Worm (Caenorhabditis elegans) whole organism, L4 larva: ENCODE measurements around the gene ceh-23.

Source experiments
- F10B5.3 ChIP-seq: sonication (generic microtip); optimal IDR thresholded peaks from 2 replicates; lab custom pipeline; 2016; ENCODE audit warnings: mild to moderate bottlenecking, missing genetic modification characterization, missing compliant biosample characterization
- F26F4.8 ChIP-seq: fragments of 200-800 bp; sonication (Bioruptor generic); conservative IDR thresholded peaks from 2 replicates; pipeline ENCODE4 v1.3.6; 2022; ENCODE audit warnings: missing genetic modification characterization, missing compliant biosample characterization
- F44E2.7 ChIP-seq: fragments of 200-800 bp; sonication (Bioruptor generic); IDR thresholded peaks from 2 replicates; pipeline ENCODE4 v2.1.2; 2022; ENCODE audit warnings: missing genetic modification characterization, missing compliant biosample characterization
- R02D3.7 ChIP-seq: fragments of 150-350 bp; sonication (generic microtip); optimal IDR thresholded peaks from 3 replicates; lab custom pipeline; 2014; ENCODE audit warnings: missing biosample characterization, missing genetic modification characterization
- T20F7.1 ChIP-seq: fragments of 200-800 bp; sonication (Bioruptor generic); optimal IDR thresholded peaks from 2 replicates; lab custom pipeline; 2018; ENCODE audit warnings: mild to moderate bottlenecking, missing genetic modification characterization, missing compliant biosample characterization
- T26A8.4 ChIP-seq: fragments of 200-800 bp; sonication (Bioruptor generic); IDR thresholded peaks from 2 replicates; pipeline ENCODE4 v1.3.6; 2022; ENCODE audit warnings: missing genetic modification characterization, missing compliant biosample characterization
- Y48G9A.11 ChIP-seq: fragments of 200-800 bp; sonication (Bioruptor generic); IDR thresholded peaks from 2 replicates; pipeline ENCODE4 v1.3.6; 2022; ENCODE audit warnings: missing genetic modification reagents, missing genetic modification characterization, missing compliant biosample characterization
- ZK546.5 ChIP-seq, 2 experiments: sonication (generic microtip); optimal IDR thresholded peaks; 2 replicates each; lab custom pipeline; 2017; ENCODE audit warnings: missing biosample characterization in 2 of 2, missing genetic modification characterization in 2 of 2
- aha-1 ChIP-seq: fragments of 150-350 bp; peaks from one replicate; lab custom pipeline; 2014; ENCODE audit warnings: missing biosample characterization, missing genetic modification characterization
- attf-4 ChIP-seq: sonication (generic microtip); optimal IDR thresholded peaks from 3 replicates; lab custom pipeline; 2017; ENCODE audit warnings: missing biosample characterization, missing genetic modification characterization
- ceh-20 ChIP-seq: fragments of 200-800 bp; sonication (Bioruptor generic); IDR thresholded peaks from 2 replicates; pipeline ENCODE4 v1.3.6; 2022; ENCODE audit warnings: missing genetic modification reagents, missing genetic modification characterization, missing compliant biosample characterization
- ceh-28 ChIP-seq: fragments of 150-350 bp; optimal IDR thresholded peaks from 2 replicates; lab custom pipeline; 2014; ENCODE audit warnings: missing biosample characterization, missing genetic modification reagents, missing genetic modification characterization
- ces-1 ChIP-seq: fragments of 150-350 bp; sonication (generic microtip); optimal IDR thresholded peaks from 4 replicates; lab custom pipeline; 2014; ENCODE audit warnings: missing biosample characterization, missing genetic modification reagents, missing genetic modification characterization
- ctbp-1 ChIP-seq: fragments of 200-800 bp; sonication (Bioruptor generic); IDR thresholded peaks from 2 replicates; pipeline ENCODE4 v1.3.6; 2022; ENCODE audit warnings: missing genetic modification reagents, missing genetic modification characterization, missing compliant biosample characterization
- daf-16 ChIP-seq, 3 experiments: sonication (generic microtip); optimal IDR thresholded peaks; 2 replicates each; lab custom pipeline; 2016 to 2017; ENCODE audit warnings: missing genetic modification characterization in 3 of 3, missing genetic modification reagents in 3 of 3, mild to moderate bottlenecking in 2 of 3, missing compliant biosample characterization in 2 of 3, missing biosample characterization in 1 of 3, moderate library complexity in 1 of 3
- daf-19 ChIP-seq: fragments of 200-800 bp; sonication (Bioruptor generic); conservative IDR thresholded peaks from 2 replicates; pipeline ENCODE4 v1.3.6; 2022; ENCODE audit warnings: missing genetic modification characterization, missing compliant biosample characterization
- dpl-1 ChIP-seq: fragments of 150-350 bp; optimal IDR thresholded peaks from 2 replicates; lab custom pipeline; 2014; ENCODE audit warnings: missing biosample characterization, missing genetic modification reagents, missing genetic modification characterization
- hlh-11 ChIP-seq: fragments of 200-800 bp; sonication (Bioruptor generic); optimal IDR thresholded peaks from 2 replicates; lab custom pipeline; 2018; ENCODE audit warnings: mild to moderate bottlenecking, missing genetic modification characterization, missing compliant biosample characterization
- hlh-30 ChIP-seq: sonication (generic microtip); optimal IDR thresholded peaks from 2 replicates; lab custom pipeline; 2017; ENCODE audit warnings: antibody characterized with exemption, mild to moderate bottlenecking, missing genetic modification characterization, missing compliant biosample characterization; ENCODE audit not compliant: insufficient read depth
- lin-1 ChIP-seq: fragments of 200-800 bp; sonication (Bioruptor generic); IDR thresholded peaks from 2 replicates; pipeline ENCODE4 v1.3.6; 2022; ENCODE audit warnings: missing genetic modification reagents, missing genetic modification characterization, missing compliant biosample characterization
- mdl-1 ChIP-seq, 2 experiments: fragments of 150-350 bp in 1 of 2; sonication (generic microtip) in 1 of 2; optimal IDR thresholded peaks; 2 replicates each; lab custom pipeline; 2014 to 2017; ENCODE audit warnings: missing biosample characterization in 2 of 2, missing genetic modification characterization in 2 of 2
- mdt-29 ChIP-seq: fragments of 200-800 bp; sonication (Bioruptor generic); IDR thresholded peaks from 2 replicates; pipeline ENCODE4 v1.3.6; 2022; ENCODE audit warnings: missing genetic modification reagents, missing genetic modification characterization, missing compliant biosample characterization
- mep-1 ChIP-seq: fragments of 150-350 bp; sonication (generic microtip); optimal IDR thresholded peaks from 3 replicates; lab custom pipeline; 2014; ENCODE audit warnings: missing biosample characterization, missing genetic modification characterization
- mes-2 ChIP-seq: sonication (generic microtip); optimal IDR thresholded peaks from 2 replicates; lab custom pipeline; 2016; ENCODE audit warnings: missing genotype, mild to moderate bottlenecking, missing genetic modification characterization, missing compliant biosample characterization; ENCODE audit not compliant: poor library complexity, severe bottlenecking
- mxl-2 ChIP-seq: fragments of 200-800 bp; sonication (Bioruptor generic); conservative IDR thresholded peaks from 2 replicates; pipeline ENCODE4 v1.3.6; 2022; ENCODE audit warnings: missing genetic modification reagents, missing genetic modification characterization, missing compliant biosample characterization
- nhr-6 ChIP-seq: fragments of 150-350 bp; optimal IDR thresholded peaks from 2 replicates; lab custom pipeline; 2014; ENCODE audit warnings: missing biosample characterization, missing genetic modification characterization
- nhr-76 ChIP-seq: fragments of 150-350 bp; optimal IDR thresholded peaks from 2 replicates; lab custom pipeline; 2014; ENCODE audit warnings: missing biosample characterization, missing genetic modification characterization
- nhr-77 ChIP-seq: fragments of 150-350 bp; optimal IDR thresholded peaks from 2 replicates; lab custom pipeline; 2014; ENCODE audit warnings: missing biosample characterization, missing genetic modification characterization
- pha-4 ChIP-seq, 2 experiments: fragments of 150-350 bp in 1 of 2; fragments of 200-800 bp in 1 of 2; sonication (Bioruptor generic) in 1 of 2; IDR thresholded peaks in 1 of 2; optimal IDR thresholded peaks in 1 of 2; 2 replicates each; pipeline versions ENCODE4 v1.3.6 to Lab custom; 2014 to 2022; ENCODE audit warnings: missing genetic modification characterization in 2 of 2, missing genetic modification reagents in 2 of 2, missing biosample characterization in 1 of 2, missing compliant biosample characterization in 1 of 2
- pqm-1 ChIP-seq: sonication (generic microtip); optimal IDR thresholded peaks from 2 replicates; lab custom pipeline; 2017; ENCODE audit warnings: missing biosample characterization, missing genetic modification characterization
- sdz-12 ChIP-seq: fragments of 200-800 bp; sonication (Bioruptor generic); optimal IDR thresholded peaks from 2 replicates; lab custom pipeline; 2018; ENCODE audit warnings: mild to moderate bottlenecking, missing genetic modification characterization, missing compliant biosample characterization
- set-16 ChIP-seq: fragments of 200-800 bp; sonication (Bioruptor generic); IDR thresholded peaks from 2 replicates; pipeline ENCODE4 v1.3.6; 2022; ENCODE audit warnings: missing genetic modification reagents, missing genetic modification characterization, missing compliant biosample characterization
- skn-1 ChIP-seq: fragments of 150-350 bp; optimal IDR thresholded peaks from 2 replicates; lab custom pipeline; 2014; ENCODE audit warnings: missing biosample characterization, missing genetic modification characterization
- snpc-1.2 ChIP-seq: fragments of 200-800 bp; sonication (Bioruptor generic); IDR thresholded peaks from 2 replicates; pipeline ENCODE4 v1.3.6; 2022; ENCODE audit warnings: missing genetic modification reagents, missing genetic modification characterization, missing compliant biosample characterization
- spr-1 ChIP-seq: sonication (generic microtip); optimal IDR thresholded peaks from 2 replicates; lab custom pipeline; 2016; ENCODE audit warnings: mild to moderate bottlenecking, missing genetic modification characterization, missing compliant biosample characterization
- spr-3 ChIP-seq: fragments of 200-800 bp; sonication (Bioruptor generic); optimal IDR thresholded peaks from 2 replicates; lab custom pipeline; 2018; ENCODE audit warnings: mild to moderate bottlenecking, missing genetic modification characterization, missing compliant biosample characterization
- tra-1 ChIP-seq: fragments of 200-800 bp; sonication (Bioruptor generic); IDR thresholded peaks from 2 replicates; pipeline ENCODE4 v1.3.6; 2022; ENCODE audit warnings: missing genetic modification reagents, missing genetic modification characterization, missing compliant biosample characterization
- zfp-3 ChIP-seq: fragments of 200-800 bp; sonication (Bioruptor generic); conservative IDR thresholded peaks from 2 replicates; pipeline ENCODE4 v1.3.6; 2022; ENCODE audit warnings: missing genetic modification reagents, missing genetic modification characterization, missing compliant biosample characterization
- ztf-7 ChIP-seq: fragments of 150-350 bp; optimal IDR thresholded peaks from 2 replicates; lab custom pipeline; 2014; ENCODE audit warnings: missing biosample characterization, missing genetic modification characterization

The ceh-23 gene

ce11 chrIII:7858407-7859029 lies 19.1 kb downstream of the ceh-23 start, which contains the start of the genes coq-5 and ufm-1 (continued):
- TF ChIP-seq mxl-2 (GFP tag; lab: Robert Waterston, UW) (no peak), ztf-7 (tag; lab: Kevin White, UChicago) (no peak), mes-2 (tag; lab: Kevin White, UChicago) (peak; percentile 35), aha-1 (tag; lab: Kevin White, UChicago) (no peak), nhr-76 (no peak), F10B5.3 (tag; lab: Kevin White, UChicago) (no peak), T26A8.4 (GFP tag; lab: Robert Waterston, UW) (no peak), dpl-1 (GFP tag; lab: Kevin White, UChicago) (peak; percentile 31), sdz-12 (GFP tag; lab: Kevin White, UChicago) (no peak), ZK546.5 (tag; optimal IDR thresholded peaks at IDR 0.05; lab: Kevin White, UChicago) (no peak), pha-4 (GFP tag; IDR thresholded peaks at IDR 0.05; lab: Robert Waterston, UW) (no peak), pha-4 (tag; optimal IDR thresholded peaks at IDR 0.05; lab: Kevin White, UChicago) (no peak), mdl-1 (tag; optimal IDR thresholded peaks at IDR 0.05; lab: Kevin White, UChicago) (no peak), nhr-77 (tag; lab: Kevin White, UChicago) (no peak), daf-19 (no peak), spr-1 (tag; lab: Kevin White, UChicago) (no peak), ceh-20 (no peak), F26F4.8 (GFP tag; lab: Robert Waterston, UW) (no peak), Y48G9A.11 (GFP tag; lab: Robert Waterston, UW) (no peak), ceh-28 (tag; lab: Kevin White, UChicago) (no peak), pqm-1 (tag; lab: Kevin White, UChicago) (no peak), mep-1 (tag; lab: Kevin White, UChicago) (peak; percentile 1), nhr-6 (no peak), ctbp-1 (GFP tag; lab: Robert Waterston, UW) (no peak), skn-1 (tag; lab: Kevin White, UChicago) (no peak)

ce11 chrIII:7859313-7859712 lies 19.9 kb downstream of the ceh-23 start, which contains the start of gene tomm-7:
tomm-7 (plus strand) TSS chrIII:7859613.
- no peak for TF ChIP-seq F44E2.7 (GFP tag; lab: Robert Waterston, UW)
- no peak for TF ChIP-seq nhr-76
- TF ChIP-seq T26A8.4 (GFP tag; lab: Robert Waterston, UW) = no peak
- TF ChIP-seq T20F7.1 (GFP tag; lab: Kevin White, UChicago) = no peak
- TF ChIP-seq mdt-29 (GFP tag; lab: Robert Waterston, UW) = no peak
- no peak for TF ChIP-seq ces-1
- no peak for TF ChIP-seq tra-1 (GFP tag; lab: Robert Waterston, UW)
- no peak for TF ChIP-seq lin-1
- no peak for TF ChIP-seq zfp-3
- TF ChIP-seq R02D3.7 (tag; lab: Kevin White, UChicago) = no peak
- no peak for TF ChIP-seq attf-4 (tag; lab: Kevin White, UChicago)
- TF ChIP-seq snpc-1.2 = no peak
- TF ChIP-seq set-16 (GFP tag; lab: Robert Waterston, UW) = no peak
- TF ChIP-seq spr-3 (GFP tag; lab: Kevin White, UChicago) = no peak
- TF ChIP-seq F10B5.3 (tag; lab: Kevin White, UChicago) = no peak

DNA sequence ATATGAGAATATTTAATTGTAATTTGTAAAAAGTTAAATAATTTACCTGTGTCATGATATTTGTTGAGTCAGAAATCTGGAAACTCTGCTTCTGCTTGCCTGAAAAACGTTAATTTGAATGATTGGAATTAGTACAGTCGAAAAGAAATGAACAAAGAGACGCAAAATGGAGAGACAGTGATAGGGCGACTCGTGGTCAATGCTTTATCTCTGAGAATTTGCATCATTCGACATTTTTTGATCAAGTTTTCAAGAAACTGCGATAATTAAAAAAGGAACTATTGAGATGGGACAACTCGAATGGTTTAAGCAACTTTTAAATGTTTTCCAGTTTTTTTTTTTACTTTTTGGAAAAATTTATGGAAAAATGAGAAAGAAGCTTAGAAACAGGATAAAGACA lies 21.5 kb downstream of the ceh-23 start, which contains the start of gene cuc-1:
Gene cuc-1, minus strand, starts transcription at position 101 of the 400 bp plus-strand sequence.
- no peak for TF ChIP-seq daf-16 (GFP tag; optimal IDR thresholded peaks at IDR 0.05; lab: Kevin White, UChicago)
- TF ChIP-seq daf-16 (tag; optimal IDR thresholded peaks at IDR 0.05; lab: Kevin White, UChicago) = peak; percentile 5
- TF ChIP-seq nhr-77 (tag; lab: Kevin White, UChicago) = no peak
- TF ChIP-seq hlh-11 = peak; percentile 3
- TF ChIP-seq hlh-30 = peak; percentile 31
- TF ChIP-seq, all 104 proteins: peak for 3
